Worm (Caenorhabditis elegans): ENCODE data around the gene mask-1.

- TF ChIP-seq zag-1 (tag; optimal IDR thresholded peaks at IDR 0.05) (no peak), nhr-77 (tag; optimal IDR thresholded peaks at IDR 0.05) (no peak), lin-39 (tag; optimal IDR thresholded peaks at IDR 0.05) (no peak), nhr-76 (tag; optimal IDR thresholded peaks at IDR 0.05) (no peak), nhr-67 (tag; optimal IDR thresholded peaks at IDR 0.05) (no peak)
These were observed 27.2 kb upstream of the mask-1 start for ce11 chrIV:10347528-10347927.
